Fruit fly (Drosophila melanogaster) whole organism, wandering third instar larva: ENCODE measurements around the gene CG11378.

ENCODE experiments used
- Abd-B ChIP-seq: fragments of >200 bp; optimal IDR thresholded peaks from 2 replicates; lab custom pipeline; 2017; ENCODE audit warnings: missing biosample characterization, missing genetic modification characterization
- CG9705 ChIP-seq: fragments of 200-800 bp; sonication (Bioruptor generic); optimal IDR thresholded peaks from 2 replicates; lab custom pipeline; 2018; ENCODE audit warnings: missing biosample characterization, mild to moderate bottlenecking, missing genetic modification characterization
- Myc ChIP-seq: fragments of >200 bp; optimal IDR thresholded peaks from 2 replicates; lab custom pipeline; 2017
- Rel ChIP-seq, 2 experiments: fragments of 200-800 bp; sonication (Bioruptor generic) in 1 of 2; optimal IDR thresholded peaks; 2 replicates in 1 of 2; 3 replicates in 1 of 2; lab custom pipeline; 2016 to 2019; ENCODE audit warnings: mild to moderate bottlenecking in 2 of 2, missing biosample characterization in 2 of 2, missing genetic modification characterization in 2 of 2, moderate library complexity in 1 of 2
- br ChIP-seq: fragments of 200-800 bp; sonication (Bioruptor generic); optimal IDR thresholded peaks from 2 replicates; lab custom pipeline; 2016; ENCODE audit warnings: missing biosample characterization, missing genetic modification characterization
- dsf ChIP-seq: sonication (Bioruptor generic); optimal IDR thresholded peaks from 2 replicates; lab custom pipeline; 2016; ENCODE audit warnings: missing biosample characterization, missing genetic modification characterization, borderline replicate concordance
- pan ChIP-seq: fragments of >200 bp; optimal IDR thresholded peaks from 2 replicates; lab custom pipeline; 2017
- rgr ChIP-seq: fragments of 200-800 bp; sonication (Bioruptor generic); optimal IDR thresholded peaks from 3 replicates; lab custom pipeline; 2016; ENCODE audit warnings: missing biosample characterization, mild to moderate bottlenecking, missing genetic modification characterization
- tai ChIP-seq: sonication (Bioruptor generic); optimal IDR thresholded peaks from 2 replicates; lab custom pipeline; 2016; ENCODE audit warnings: missing biosample characterization, missing genetic modification characterization
- usp ChIP-seq: fragments of >200 bp; optimal IDR thresholded peaks from 2 replicates; lab custom pipeline; 2017; ENCODE audit warnings: missing biosample characterization, missing genetic modification characterization

DNA sequence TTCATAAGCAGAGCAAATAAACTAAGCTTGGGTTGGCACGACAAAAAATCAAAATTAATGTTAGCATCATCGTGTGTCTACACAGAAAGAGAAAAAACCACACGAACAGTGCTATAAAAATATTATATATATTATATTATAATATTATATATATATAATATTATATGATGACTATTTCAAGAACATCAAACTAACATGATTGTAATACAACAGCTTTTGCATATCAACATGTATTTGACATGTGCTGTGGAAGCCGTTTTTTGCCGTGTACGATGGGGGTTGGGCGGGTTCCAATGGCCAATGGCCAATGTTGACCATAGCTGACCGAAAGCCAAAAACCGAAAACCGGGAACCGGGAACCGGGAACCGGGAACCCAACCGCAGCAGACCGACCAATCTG, 47.2 kb upstream of the CG11378 start:
- TF ChIP-seq CG9705 (GFP tag; lab: Kevin White, UChicago), result no peak
- no peak for TF ChIP-seq dsf (GFP tag; lab: Kevin White, UChicago)
- TF ChIP-seq tai (GFP tag; lab: Kevin White, UChicago), result no peak
- TF ChIP-seq rgr (GFP tag; lab: Kevin White, UChicago), result no peak
- TF ChIP-seq br (GFP tag; lab: Kevin White, UChicago), result no peak
- TF ChIP-seq Rel (GFP tag; optimal IDR thresholded peaks at IDR 0.05; lab: Kevin White, UChicago), result no peak
- no peak for TF ChIP-seq Rel (tag; optimal IDR thresholded peaks at IDR 0.05; lab: Kevin White, UChicago)
- no peak for TF ChIP-seq Abd-B (GFP tag; lab: Kevin White, UChicago)
- TF ChIP-seq pan (lab: Kevin White, UChicago), result no peak
- no peak for TF ChIP-seq usp (GFP tag; lab: Kevin White, UChicago)
- TF ChIP-seq Myc (lab: Kevin White, UChicago), result no peak
